Worm (Caenorhabditis elegans) whole organism, L2 larva: ENCODE measurements around the gene K11C4.2.

Source experiments
- ceh-16 ChIP-seq: fragments of 150-350 bp; optimal IDR thresholded peaks from 2 replicates; lab custom pipeline; 2014; ENCODE audit warnings: missing biosample characterization, missing genetic modification characterization
- ceh-82 ChIP-seq: fragments of 150-350 bp; optimal IDR thresholded peaks from 2 replicates; lab custom pipeline; 2014; ENCODE audit warnings: missing biosample characterization, missing genetic modification characterization
- lin-13 ChIP-seq: fragments of 150-350 bp; optimal IDR thresholded peaks from 2 replicates; lab custom pipeline; 2014; ENCODE audit warnings: missing biosample characterization, missing genetic modification reagents, missing genetic modification characterization
- lsy-2 ChIP-seq, 2 experiments: fragments of 150-350 bp in 1 of 2; sonication (generic microtip) in 1 of 2; optimal IDR thresholded peaks; 2 replicates each; lab custom pipeline; 2014 to 2017; ENCODE audit warnings: missing biosample characterization in 2 of 2, missing genetic modification characterization in 2 of 2
- mab-5 ChIP-seq: fragments of 150-350 bp; optimal IDR thresholded peaks from 2 replicates; lab custom pipeline; 2014; ENCODE audit warnings: missing biosample characterization, missing genetic modification characterization
- nhr-11 ChIP-seq: fragments of 150-350 bp; optimal IDR thresholded peaks from 2 replicates; lab custom pipeline; 2014; ENCODE audit warnings: missing biosample characterization, missing genetic modification characterization
- nhr-12 ChIP-seq: fragments of 150-350 bp; optimal IDR thresholded peaks from 2 replicates; lab custom pipeline; 2014; ENCODE audit warnings: missing biosample characterization, missing genetic modification characterization
- nhr-6 ChIP-seq: fragments of 150-350 bp; optimal IDR thresholded peaks from 2 replicates; lab custom pipeline; 2014; ENCODE audit warnings: missing biosample characterization, missing genetic modification characterization
- peb-1 ChIP-seq: fragments of 150-350 bp; optimal IDR thresholded peaks from 2 replicates; lab custom pipeline; 2014; ENCODE audit warnings: missing biosample characterization, missing genetic modification characterization
- snpc-4 ChIP-seq: fragments of 150-350 bp; optimal IDR thresholded peaks from 2 replicates; lab custom pipeline; 2014; ENCODE audit warnings: missing biosample characterization, missing genetic modification characterization
- ztf-11 ChIP-seq: sonication (generic microtip); optimal IDR thresholded peaks from 2 replicates; lab custom pipeline; 2017; ENCODE audit warnings: missing biosample characterization, missing genetic modification characterization
- ztf-4 ChIP-seq: fragments of 150-350 bp; optimal IDR thresholded peaks from 2 replicates; lab custom pipeline; 2014; ENCODE audit warnings: missing biosample characterization, missing genetic modification characterization

ce11 chrV:6896700-6897099 is 1.8 kb downstream of the K11C4.2 start, which contains the start of gene K11C4.1:
- no peak for TF ChIP-seq ztf-4
- TF ChIP-seq nhr-11 (tag; lab: Kevin White, UChicago), result no peak
- no peak for TF ChIP-seq nhr-12 (tag; lab: Kevin White, UChicago)
- TF ChIP-seq lin-13, result no peak
- TF ChIP-seq mab-5 (tag; lab: Kevin White, UChicago), result no peak
- TF ChIP-seq lsy-2 (tag; optimal IDR thresholded peaks at IDR 0.05; lab: Kevin White, UChicago), result no peak
- TF ChIP-seq ceh-16 (tag; lab: Kevin White, UChicago), result no peak
- TF ChIP-seq ztf-11 (tag; lab: Kevin White, UChicago), result no peak
- no peak for TF ChIP-seq nhr-6 (tag; lab: Kevin White, UChicago)
- TF ChIP-seq peb-1, result no peak
- no peak for TF ChIP-seq snpc-4 (tag; lab: Kevin White, UChicago)
- no peak for TF ChIP-seq ceh-82
